Worm (Caenorhabditis elegans): ENCODE results near the gene Y52E8A.2.
A peak's percentile ranks its signal among the peaks of the same experiment; 100 is the strongest.

Y52E8A.2 gene

ce11 chrII:4297259-4297658, 23.4 kb upstream of the Y52E8A.2 start:
- TF ChIP-seq nhr-76 (tag; optimal IDR thresholded peaks at IDR 0.05) (no peak), nhr-2 (tag; optimal IDR thresholded peaks at IDR 0.05) (no peak), ceh-39 (tag; optimal IDR thresholded peaks at IDR 0.05) (no peak)

ce11 chrII:4299227-4299703, 21.4 kb upstream of the Y52E8A.2 start, which contains the start of gene sco-1:
Gene sco-1, plus strand, starts transcription at chrII:4299653.
- TF ChIP-seq ceh-83 (GFP tag; optimal IDR thresholded peaks at IDR 0.05) (no peak), elt-1 (tag; optimal IDR thresholded peaks at IDR 0.05; ENCODE audit: borderline replicate concordance, insufficient read depth) (peak; percentile 40), nhr-2 (tag; optimal IDR thresholded peaks at IDR 0.05) (no peak), hlh-1 (tag; optimal IDR thresholded peaks at IDR 0.05) (peak; percentile 66), M03D4.4 (tag; optimal IDR thresholded peaks at IDR 0.05) (no peak), ces-1 (GFP tag; optimal IDR thresholded peaks at IDR 0.05) (peak; percentile 72), mep-1 (tag; optimal IDR thresholded peaks at IDR 0.05) (peak; percentile 86), lin-13 (tag; optimal IDR thresholded peaks at IDR 0.05) (peak; percentile 91), snpc-4 (tag; optimal IDR thresholded peaks at IDR 0.05) (no peak), lsy-2 (tag; optimal IDR thresholded peaks at IDR 0.05) (peak; percentile 83), elt-3 (tag; optimal IDR thresholded peaks at IDR 0.05) (no peak), mls-2 (tag; optimal IDR thresholded peaks at IDR 0.05) (peak; percentile 68), zip-8 (tag; optimal IDR thresholded peaks at IDR 0.05) (no peak), sptf-1 (tag; optimal IDR thresholded peaks at IDR 0.05) (peak; percentile 71), blmp-1 (tag; optimal IDR thresholded peaks at IDR 0.05) (no peak), ceh-43 (GFP tag; optimal IDR thresholded peaks at IDR 0.05) (no peak), ceh-39 (tag; optimal IDR thresholded peaks at IDR 0.05) (peak; percentile 68), mab-5 (tag; optimal IDR thresholded peaks at IDR 0.05) (no peak), ztf-11 (tag; optimal IDR thresholded peaks at IDR 0.05) (no peak), unc-39 (tag; optimal IDR thresholded peaks at IDR 0.05) (no peak), drap-1 (GFP tag; optimal IDR thresholded peaks at IDR 0.05) (peak; percentile 58), ham-2 (GFP tag; optimal IDR thresholded peaks at IDR 0.05) (no peak), pha-4 (tag; optimal IDR thresholded peaks at IDR 0.05) (peak; percentile 81), nhr-237 (tag; optimal IDR thresholded peaks at IDR 0.05) (peak; percentile 89), unc-62 (GFP tag; optimal IDR thresholded peaks at IDR 0.05) (peak; percentile 52), unc-120 (tag; optimal IDR thresholded peaks at IDR 0.05; ENCODE audit: poor library complexity, severe bottlenecking) (peak; percentile 28)

- no peak for TF ChIP-seq M03D4.4 (tag; optimal IDR thresholded peaks at IDR 0.05)
- TF ChIP-seq zip-8 (tag; optimal IDR thresholded peaks at IDR 0.05) = no peak
- no peak for TF ChIP-seq hlh-1 (tag; optimal IDR thresholded peaks at IDR 0.05)
- TF ChIP-seq pha-4 (tag; optimal IDR thresholded peaks at IDR 0.05) = no peak
- no peak for TF ChIP-seq ztf-11 (tag; optimal IDR thresholded peaks at IDR 0.05)
- no peak for TF ChIP-seq mep-1 (tag; optimal IDR thresholded peaks at IDR 0.05)
- TF ChIP-seq mab-5 (tag; optimal IDR thresholded peaks at IDR 0.05) = no peak
- no peak for TF ChIP-seq blmp-1 (tag; optimal IDR thresholded peaks at IDR 0.05)
- no peak for TF ChIP-seq lin-13 (tag; optimal IDR thresholded peaks at IDR 0.05)
- TF ChIP-seq unc-62 (GFP tag; optimal IDR thresholded peaks at IDR 0.05) = no peak
Measured at ce11 chrII:4301307-4301706, 19.3 kb upstream of the Y52E8A.2 start, which contains the start of gene gtf-2F1. Gene gtf-2F1, plus strand, starts transcription at chrII:4301607.

ce11 chrII:4306921-4307630, 13.6 kb upstream of the Y52E8A.2 start, which contains the start of gene Y52E8A.3:
Gene Y52E8A.3, minus strand, starts transcription at chrII:4306971.
- TF ChIP-seq mab-5 (tag; optimal IDR thresholded peaks at IDR 0.05) (no peak), tbx-8 (GFP tag; optimal IDR thresholded peaks at IDR 0.05) (no peak), snpc-4 (tag; optimal IDR thresholded peaks at IDR 0.05) (no peak)

- TF ChIP-seq ham-2 (GFP tag; optimal IDR thresholded peaks at IDR 0.05) (no peak), mab-5 (tag; optimal IDR thresholded peaks at IDR 0.05) (no peak), snpc-4 (tag; optimal IDR thresholded peaks at IDR 0.05) (no peak), elt-1 (tag; optimal IDR thresholded peaks at IDR 0.05; ENCODE audit: borderline replicate concordance, insufficient read depth) (no peak)
Measured at ce11 chrII:4312115-4312514, 8.5 kb upstream of the Y52E8A.2 start, which contains the start of gene plep-1. Gene plep-1, minus strand, starts transcription at chrII:4312215.

- TF ChIP-seq ceh-43 (GFP tag; optimal IDR thresholded peaks at IDR 0.05) (no peak), elt-3 (tag; optimal IDR thresholded peaks at IDR 0.05) (no peak), sem-2 (GFP tag; optimal IDR thresholded peaks at IDR 0.05) (no peak)
Measured at ce11 chrII:4316011-4316410, 4.6 kb upstream of the Y52E8A.2 start, which contains the start of gene srw-40. Gene srw-40, minus strand, starts transcription at chrII:4316111.
